Fruit fly (Drosophila melanogaster) whole organism, wandering third instar larva: ENCODE data around the gene Mpc1.
A peak's percentile ranks its signal among the peaks of the same experiment; 100 is the strongest.

ENCODE experiments used
- Abd-B ChIP-seq: fragments of >200 bp; optimal IDR thresholded peaks from 2 replicates; lab custom pipeline; 2017; ENCODE audit warnings: missing biosample characterization, missing genetic modification characterization
- CrebA ChIP-seq: fragments of 200-800 bp; sonication (Bioruptor generic); optimal IDR thresholded peaks from 2 replicates; lab custom pipeline; 2016; ENCODE audit warnings: missing biosample characterization, mild to moderate bottlenecking, missing genetic modification characterization, borderline replicate concordance
- Dfd ChIP-seq: fragments of >200 bp; optimal IDR thresholded peaks from 2 replicates; lab custom pipeline; 2017; ENCODE audit warnings: missing biosample characterization, missing genetic modification characterization
- Dif ChIP-seq: fragments of 200-275, 200-300 bp; sonication (Bioruptor generic); optimal IDR thresholded peaks from 2 replicates; lab custom pipeline; 2018; ENCODE audit warnings: missing biosample characterization, missing genetic modification characterization; ENCODE audit not compliant: partially characterized antibody
- GATAd ChIP-seq: sonication (Bioruptor generic); optimal IDR thresholded peaks from 2 replicates; lab custom pipeline; 2016; ENCODE audit warnings: missing biosample characterization, missing genetic modification characterization
- HLH106 ChIP-seq: fragments of 200-800 bp; optimal IDR thresholded peaks from 3 replicates; lab custom pipeline; 2019; ENCODE audit warnings: missing biosample characterization, mild to moderate bottlenecking, missing genetic modification characterization, moderate library complexity
- Hr78 ChIP-seq: fragments of >200 bp; optimal IDR thresholded peaks from 2 replicates; lab custom pipeline; 2017; ENCODE audit warnings: missing biosample characterization, missing genetic modification characterization
- Hr83 ChIP-seq: fragments of 200-300 bp; sonication (Bioruptor generic); optimal IDR thresholded peaks from 2 replicates; lab custom pipeline; 2016; ENCODE audit warnings: missing biosample characterization, mild to moderate bottlenecking, missing genetic modification characterization, moderate library complexity; ENCODE audit not compliant: poor library complexity, severe bottlenecking
- Jra ChIP-seq: sonication (Bioruptor generic); optimal IDR thresholded peaks from 2 replicates; lab custom pipeline; 2016; ENCODE audit warnings: missing biosample characterization, missing genetic modification characterization
- Mio ChIP-seq: sonication (Bioruptor generic); optimal IDR thresholded peaks from 2 replicates; lab custom pipeline; 2016; ENCODE audit warnings: missing biosample characterization, missing genetic modification characterization
- N ChIP-seq: fragments of >200 bp; optimal IDR thresholded peaks from 2 replicates; lab custom pipeline; 2018; ENCODE audit warnings: missing biosample characterization, missing external identifiers, missing genetic modification characterization
- Rel ChIP-seq, 2 experiments: fragments of 200-800 bp; sonication (Bioruptor generic) in 1 of 2; optimal IDR thresholded peaks; 2 replicates in 1 of 2; 3 replicates in 1 of 2; lab custom pipeline; 2016 to 2019; ENCODE audit warnings: mild to moderate bottlenecking in 2 of 2, missing biosample characterization in 2 of 2, missing genetic modification characterization in 2 of 2, moderate library complexity in 1 of 2
- Vsx2 ChIP-seq: fragments of 200-300, 225-300 bp; sonication (Bioruptor generic); optimal IDR thresholded peaks from 2 replicates; lab custom pipeline; 2018; ENCODE audit warnings: missing biosample characterization, missing genetic modification characterization; ENCODE audit not compliant: partially characterized antibody
- br ChIP-seq: fragments of 200-800 bp; sonication (Bioruptor generic); optimal IDR thresholded peaks from 2 replicates; lab custom pipeline; 2016; ENCODE audit warnings: missing biosample characterization, missing genetic modification characterization
- brk ChIP-seq: fragments of 200-800 bp; sonication (Bioruptor generic); optimal IDR thresholded peaks from 2 replicates; lab custom pipeline; 2016; ENCODE audit warnings: missing biosample characterization, mild to moderate bottlenecking, missing genetic modification characterization
- dl ChIP-seq, 2 experiments: fragments of 175-275, 200-275 bp in 1 of 2; fragments of 200-275 bp in 1 of 2; sonication (Bioruptor generic); optimal IDR thresholded peaks; lab custom pipeline; 2018; ENCODE audit warnings: mild to moderate bottlenecking in 2 of 2, missing biosample characterization in 2 of 2, missing genetic modification characterization in 2 of 2, moderate library complexity in 2 of 2; ENCODE audit not compliant: partially characterized antibody in 2 of 2, insufficient read depth in 1 of 2
- dsf ChIP-seq: sonication (Bioruptor generic); optimal IDR thresholded peaks from 2 replicates; lab custom pipeline; 2016; ENCODE audit warnings: missing biosample characterization, missing genetic modification characterization, borderline replicate concordance
- foxo ChIP-seq, 2 experiments: fragments of 200-800 bp; sonication (Bioruptor generic); optimal IDR thresholded peaks; 2 replicates in 1 of 2; 3 replicates in 1 of 2; lab custom pipeline; 2016 to 2017; ENCODE audit warnings: missing biosample characterization in 2 of 2, missing genetic modification characterization in 2 of 2
- fru ChIP-seq: fragments of 200-800 bp; sonication (Bioruptor generic); optimal IDR thresholded peaks from 3 replicates; lab custom pipeline; 2016; ENCODE audit warnings: missing biosample characterization, mild to moderate bottlenecking, missing genetic modification characterization
- h ChIP-seq: fragments of 200-800 bp; sonication (Bioruptor generic); optimal IDR thresholded peaks from 3 replicates; lab custom pipeline; 2016; ENCODE audit warnings: missing biosample characterization, mild to moderate bottlenecking, missing genetic modification characterization
- psq ChIP-seq: fragments of 200-800 bp; sonication (Bioruptor generic); optimal IDR thresholded peaks from 3 replicates; lab custom pipeline; 2017; ENCODE audit warnings: missing biosample characterization, mild to moderate bottlenecking, missing genetic modification characterization, moderate library complexity
- rgr ChIP-seq: fragments of 200-800 bp; sonication (Bioruptor generic); optimal IDR thresholded peaks from 3 replicates; lab custom pipeline; 2016; ENCODE audit warnings: missing biosample characterization, mild to moderate bottlenecking, missing genetic modification characterization
- sage ChIP-seq: fragments of 200-800 bp; sonication (Bioruptor generic); optimal IDR thresholded peaks from 2 replicates; lab custom pipeline; 2016; ENCODE audit warnings: missing biosample characterization, mild to moderate bottlenecking, missing genetic modification characterization
- sv ChIP-seq: fragments of 200-800 bp; sonication (Bioruptor generic); optimal IDR thresholded peaks from 3 replicates; lab custom pipeline; 2016; ENCODE audit warnings: missing biosample characterization, missing genetic modification characterization
- tai ChIP-seq: sonication (Bioruptor generic); optimal IDR thresholded peaks from 2 replicates; lab custom pipeline; 2016; ENCODE audit warnings: missing biosample characterization, missing genetic modification characterization
- usp ChIP-seq: fragments of >200 bp; optimal IDR thresholded peaks from 2 replicates; lab custom pipeline; 2017; ENCODE audit warnings: missing biosample characterization, missing genetic modification characterization
- woc ChIP-seq: sonication (Bioruptor generic); optimal IDR thresholded peaks from 2 replicates; lab custom pipeline; 2016; ENCODE audit warnings: missing biosample characterization, mild to moderate bottlenecking, missing genetic modification characterization

The Mpc1 gene

dm6 chr3R:18913856-18914593 lies 14.4 kb downstream of the Mpc1 start (continued):
- TF ChIP-seq Jra (GFP tag; lab: Kevin White, UChicago) (no peak), CrebA (GFP tag; lab: Kevin White, UChicago) (no peak), Abd-B (GFP tag; lab: Kevin White, UChicago) (no peak)

- TF ChIP-seq sv (GFP tag; lab: Kevin White, UChicago), result no peak
- peak; percentile 29 for TF ChIP-seq HLH106 (tag; lab: Kevin White, UChicago)
- TF ChIP-seq h, result peak; percentile 1
- no peak for TF ChIP-seq N
- TF ChIP-seq Abd-B (GFP tag; lab: Kevin White, UChicago), result no peak
- TF ChIP-seq Rel (GFP tag; optimal IDR thresholded peaks at IDR 0.05; lab: Kevin White, UChicago), result no peak
- no peak for TF ChIP-seq Rel (tag; optimal IDR thresholded peaks at IDR 0.05; lab: Kevin White, UChicago)
- TF ChIP-seq woc (GFP tag; lab: Kevin White, UChicago), result peak; percentile 54
- TF ChIP-seq rgr (GFP tag; lab: Kevin White, UChicago), result no peak
- TF ChIP-seq foxo (GFP tag; optimal IDR thresholded peaks at IDR 0.05; lab: Kevin White, UChicago), result peak in 1 of 2 experiments; percentile 1
- peak; percentile 2 for TF ChIP-seq br
- TF ChIP-seq psq (GFP tag; lab: Kevin White, UChicago), result no peak
- TF ChIP-seq fru (GFP tag; lab: Kevin White, UChicago), result peak; percentile 20
- peak; percentile 77 for TF ChIP-seq Dif (GFP tag; lab: Kevin White, UChicago)
- TF ChIP-seq dl (GFP tag; optimal IDR thresholded peaks at IDR 0.05; lab: Kevin White, UChicago; ENCODE audit: insufficient read depth in 1 of 2, partially characterized antibody in 2 of 2), result peak in 1 of 2 experiments; percentile 39
- TF ChIP-seq Hr83, result no peak
- TF ChIP-seq Vsx2 (GFP tag; lab: Kevin White, UChicago), result no peak
Observed at dm6 chr3R:18912782-18913331, 15.6 kb downstream of the Mpc1 start, which contains the start of gene Sgsh. Gene Sgsh (minus strand): TSS chr3R:18912922.

DNA sequence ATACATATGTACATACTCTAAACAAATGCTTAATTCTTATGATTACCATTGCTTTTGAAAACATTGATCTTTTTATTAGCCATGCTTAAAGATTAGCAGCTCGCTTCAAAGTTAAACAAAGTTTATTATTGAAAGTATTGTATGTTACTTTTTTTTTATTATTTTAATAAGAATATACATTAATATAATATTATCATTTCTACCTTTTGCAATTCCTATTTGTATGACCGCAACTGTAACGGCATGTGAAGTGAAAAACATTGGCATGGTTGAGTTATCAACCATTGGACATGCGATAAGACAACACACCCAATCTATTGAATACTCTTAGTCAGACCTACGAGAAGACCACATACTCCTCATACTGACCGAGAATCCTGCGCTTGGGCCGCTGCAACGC lies 17.5 kb downstream of the Mpc1 start:
- TF ChIP-seq psq (GFP tag; lab: Kevin White, UChicago) (no peak), HLH106 (tag; lab: Kevin White, UChicago) (no peak), Mio (GFP tag; lab: Kevin White, UChicago) (no peak), dsf (GFP tag; lab: Kevin White, UChicago) (no peak), Jra (GFP tag; lab: Kevin White, UChicago) (no peak), Hr78 (GFP tag; lab: Kevin White, UChicago) (no peak), foxo (GFP tag; optimal IDR thresholded peaks at IDR 0.05; lab: Kevin White, UChicago) (peak in 1 of 2 experiments; percentile 3), N (no peak), GATAd (no peak)

DNA sequence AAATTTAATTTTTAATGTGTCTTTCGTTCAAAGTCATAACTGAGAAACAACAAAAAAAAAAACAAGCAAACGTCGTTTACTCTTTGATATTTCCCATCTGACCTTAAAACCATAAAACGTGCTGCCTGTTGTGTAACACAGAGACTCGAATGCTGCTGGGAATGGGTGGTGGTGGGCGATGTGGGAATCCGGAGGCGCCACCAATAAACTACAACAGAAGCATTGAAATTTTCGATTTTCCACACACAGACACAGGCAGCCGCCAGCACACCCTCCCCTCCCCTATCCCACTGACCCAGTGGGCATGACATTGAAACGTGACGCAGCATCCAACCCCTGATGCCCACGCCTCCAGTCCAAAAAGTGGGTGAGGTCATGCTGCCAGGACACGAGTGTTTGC lies 18.1 kb downstream of the Mpc1 start:
- no peak for TF ChIP-seq usp (GFP tag; lab: Kevin White, UChicago)
- TF ChIP-seq CrebA (GFP tag; lab: Kevin White, UChicago), result no peak
- TF ChIP-seq HLH106 (tag; lab: Kevin White, UChicago), result no peak
- no peak for TF ChIP-seq Hr78 (GFP tag; lab: Kevin White, UChicago)
- no peak for TF ChIP-seq brk (GFP tag; lab: Kevin White, UChicago)
- TF ChIP-seq foxo (GFP tag; optimal IDR thresholded peaks at IDR 0.05; lab: Kevin White, UChicago), result no peak
- no peak for TF ChIP-seq Mio (GFP tag; lab: Kevin White, UChicago)
- TF ChIP-seq tai (GFP tag; lab: Kevin White, UChicago), result no peak
- TF ChIP-seq br, result no peak
- no peak for TF ChIP-seq Vsx2 (GFP tag; lab: Kevin White, UChicago)
- TF ChIP-seq N, result no peak
- no peak for TF ChIP-seq Dfd (GFP tag; lab: Kevin White, UChicago)
- no peak for TF ChIP-seq Abd-B (GFP tag; lab: Kevin White, UChicago)
- TF ChIP-seq Rel (GFP tag; optimal IDR thresholded peaks at IDR 0.05; lab: Kevin White, UChicago), result no peak
- no peak for TF ChIP-seq Rel (tag; optimal IDR thresholded peaks at IDR 0.05; lab: Kevin White, UChicago)
- no peak for TF ChIP-seq rgr (GFP tag; lab: Kevin White, UChicago)
- TF ChIP-seq sage (GFP tag; lab: Kevin White, UChicago), result no peak
